Worm (Caenorhabditis elegans) whole organism, L1 larva: ENCODE measurements around the gene T28D9.4.

Experiments used
- ces-1 ChIP-seq: fragments of 150-350 bp; optimal IDR thresholded peaks from 2 replicates; lab custom pipeline; 2014; ENCODE audit warnings: missing biosample characterization, missing genetic modification reagents, missing genetic modification characterization
- fkh-10 ChIP-seq: sonication (generic microtip); optimal IDR thresholded peaks from 2 replicates; lab custom pipeline; 2017; ENCODE audit warnings: missing biosample characterization, missing genetic modification reagents, missing genetic modification characterization
- irx-1 ChIP-seq: sonication (generic microtip); optimal IDR thresholded peaks from 2 replicates; lab custom pipeline; 2016; ENCODE audit warnings: missing genetic modification characterization, missing compliant biosample characterization
- nhr-28 ChIP-seq: fragments of 150-350 bp; optimal IDR thresholded peaks from 2 replicates; lab custom pipeline; 2014; ENCODE audit warnings: missing biosample characterization, missing genetic modification characterization
- nhr-77 ChIP-seq: fragments of 150-350 bp; optimal IDR thresholded peaks from 2 replicates; lab custom pipeline; 2014; ENCODE audit warnings: missing biosample characterization, missing genetic modification characterization
- snu-23 ChIP-seq: sonication (generic microtip); optimal IDR thresholded peaks from 2 replicates; lab custom pipeline; 2016; ENCODE audit warnings: missing genetic modification characterization, missing compliant biosample characterization
- sptf-1 ChIP-seq: fragments of 150-350 bp; optimal IDR thresholded peaks from 2 replicates; lab custom pipeline; 2014; ENCODE audit warnings: missing biosample characterization, missing genetic modification characterization
- swsn-7 ChIP-seq: sonication (generic microtip); optimal IDR thresholded peaks from 2 replicates; lab custom pipeline; 2016; ENCODE audit warnings: missing genetic modification characterization, missing compliant biosample characterization

ce11 chrII:6513911-6514310 lies 37.2 kb downstream of the T28D9.4 start, which contains the start of gene R05G9R.1:
- TF ChIP-seq ces-1 (GFP tag; lab: Kevin White, UChicago), result no peak
- no peak for TF ChIP-seq snu-23 (GFP tag; lab: Kevin White, UChicago)
- no peak for TF ChIP-seq fkh-10
- no peak for TF ChIP-seq irx-1 (tag; lab: Kevin White, UChicago)
- no peak for TF ChIP-seq sptf-1
- TF ChIP-seq nhr-28 (tag; lab: Kevin White, UChicago), result no peak
- TF ChIP-seq nhr-77 (tag; lab: Kevin White, UChicago), result no peak
- TF ChIP-seq swsn-7, result no peak
